Fruit fly (Drosophila melanogaster) whole organism, embryonic: Measurements from ENCODE around the gene ND-B17.

Source experiments
- BtbVII ChIP-seq: fragments of 200-800 bp; sonication (Bioruptor generic); optimal IDR thresholded peaks from 3 replicates; lab custom pipeline; 2017; ENCODE audit warnings: missing biosample characterization, mild to moderate bottlenecking, missing genetic modification characterization
- Bteb2 ChIP-seq: fragments of 200-800 bp; sonication (Bioruptor generic); optimal IDR thresholded peaks from 2 replicates; lab custom pipeline; 2016; ENCODE audit warnings: missing biosample characterization, missing genetic modification characterization
- CG11398 ChIP-seq: fragments of 200-800 bp; sonication (Bioruptor generic); optimal IDR thresholded peaks from 2 replicates; lab custom pipeline; 2016; ENCODE audit warnings: missing biosample characterization, missing genetic modification characterization
- CG12219 ChIP-seq: fragments of 200-800 bp; sonication (Bioruptor generic); optimal IDR thresholded peaks from 3 replicates; lab custom pipeline; 2018; ENCODE audit warnings: missing biosample characterization, mild to moderate bottlenecking, missing genetic modification characterization
- CG1233 ChIP-seq: fragments of 200-800 bp; sonication (Bioruptor generic); optimal IDR thresholded peaks from 4 replicates; lab custom pipeline; 2018; ENCODE audit warnings: missing biosample characterization, mild to moderate bottlenecking, missing genetic modification characterization
- CG12744 ChIP-seq: fragments of 200-800 bp; sonication (Bioruptor generic); optimal IDR thresholded peaks from 2 replicates; lab custom pipeline; 2016; ENCODE audit warnings: missing biosample characterization, missing genetic modification characterization
- CG14441 ChIP-seq: fragments of 200-800 bp; sonication (Bioruptor generic); IDR thresholded peaks from 2 replicates; pipeline ENCODE4 v1.3.6; 2022; ENCODE audit warnings: missing biosample characterization, missing genetic modification characterization
- CG2116 ChIP-seq: fragments of 200-800 bp; sonication (Bioruptor generic); optimal IDR thresholded peaks from 3 replicates; lab custom pipeline; 2018; ENCODE audit warnings: missing biosample characterization, mild to moderate bottlenecking, missing genetic modification characterization
- CG2202 ChIP-seq: fragments of 200-800 bp; sonication (Bioruptor generic); optimal IDR thresholded peaks from 2 replicates; lab custom pipeline; 2018; ENCODE audit warnings: missing biosample characterization, mild to moderate bottlenecking, missing genetic modification characterization
- CG34422 ChIP-seq: fragments of 200-800 bp; sonication (Bioruptor generic); IDR thresholded peaks from 3 replicates; pipeline ENCODE4 v1.3.6; 2022; ENCODE audit warnings: missing biosample characterization, missing genetic modification characterization
- CG3838 ChIP-seq: fragments of 200-800 bp; sonication (Bioruptor generic); optimal IDR thresholded peaks from 3 replicates; lab custom pipeline; 2016; ENCODE audit warnings: missing biosample characterization, missing genetic modification characterization
- CG3995 ChIP-seq: fragments of 200-800 bp; sonication (Bioruptor generic); optimal IDR thresholded peaks from 3 replicates; lab custom pipeline; 2016; ENCODE audit warnings: missing biosample characterization, missing genetic modification characterization
- CG42726 ChIP-seq: fragments of 200-800 bp; sonication (Bioruptor generic); IDR thresholded peaks from 2 replicates; pipeline ENCODE4 v1.3.6; 2022; ENCODE audit warnings: missing biosample characterization, missing genetic modification characterization; ENCODE audit not compliant: partially characterized antibody
- CG7745 ChIP-seq: fragments of 200-800 bp; sonication (Bioruptor generic); optimal IDR thresholded peaks from 2 replicates; lab custom pipeline; 2018; ENCODE audit warnings: missing biosample characterization, mild to moderate bottlenecking, missing genetic modification characterization, moderate library complexity
- CG9797 ChIP-seq: fragments of 200-800 bp; sonication (Bioruptor generic); optimal IDR thresholded peaks from 3 replicates; lab custom pipeline; 2018; ENCODE audit warnings: missing biosample characterization, mild to moderate bottlenecking, missing genetic modification characterization
- CG9876 ChIP-seq: fragments of 200-800 bp; sonication (Bioruptor generic); optimal IDR thresholded peaks from 2 replicates; lab custom pipeline; 2016; ENCODE audit warnings: missing biosample characterization, missing genetic modification characterization
- CTCF ChIP-seq: fragments of 200-800 bp; sonication (Bioruptor generic); optimal IDR thresholded peaks from 2 replicates; lab custom pipeline; 2017; ENCODE audit warnings: missing biosample characterization, mild to moderate bottlenecking, missing genetic modification characterization, moderate library complexity
- Deaf1 ChIP-seq: fragments of 200-800 bp; optimal IDR thresholded peaks from 3 replicates; lab custom pipeline; 2019; ENCODE audit warnings: missing biosample characterization, mild to moderate bottlenecking, missing genetic modification characterization, moderate library complexity
- Dp ChIP-seq: fragments of 200-800 bp; sonication (Bioruptor generic); optimal IDR thresholded peaks from 2 replicates; lab custom pipeline; 2018; ENCODE audit warnings: missing biosample characterization, mild to moderate bottlenecking, missing genetic modification characterization, moderate library complexity
- E2f2 ChIP-seq: fragments of 200-800 bp; sonication (Bioruptor generic); IDR thresholded peaks from 2 replicates; pipeline ENCODE4 v1.3.6; 2022; ENCODE audit warnings: missing biosample characterization, missing genetic modification characterization
- Fer2 ChIP-seq: fragments of 200-800 bp; sonication (Bioruptor generic); optimal IDR thresholded peaks from 2 replicates; lab custom pipeline; 2018; ENCODE audit warnings: missing biosample characterization, mild to moderate bottlenecking, missing genetic modification characterization, moderate library complexity
- Hsf ChIP-seq: fragments of 200-800 bp; sonication (Bioruptor generic); optimal IDR thresholded peaks from 3 replicates; lab custom pipeline; 2016; ENCODE audit warnings: missing biosample characterization, missing genetic modification characterization
- Jarid2 ChIP-seq: fragments of 200-800 bp; sonication (Bioruptor generic); optimal IDR thresholded peaks from 3 replicates; lab custom pipeline; 2017; ENCODE audit warnings: mild to moderate bottlenecking, missing biosample characterization, missing genetic modification reagents, missing genetic modification characterization
- MBD-R2 ChIP-seq: fragments of 200-800 bp; sonication (Bioruptor generic); IDR thresholded peaks from 2 replicates; pipeline ENCODE4 v1.3.6; 2022; ENCODE audit warnings: missing biosample characterization, missing genetic modification characterization
- Mes4 ChIP-seq: fragments of 200-800 bp; sonication (Bioruptor generic); optimal IDR thresholded peaks from 2 replicates; lab custom pipeline; 2016; ENCODE audit warnings: missing biosample characterization, missing genetic modification characterization
- Mrtf ChIP-seq: fragments of 200-800 bp; sonication (Bioruptor generic); IDR thresholded peaks from 3 replicates; pipeline ENCODE4 v1.3.6; 2022; ENCODE audit warnings: missing biosample characterization, missing genetic modification characterization
- NC2α ChIP-seq: fragments of 200-800 bp; sonication (Bioruptor generic); optimal IDR thresholded peaks from 2 replicates; lab custom pipeline; 2016; ENCODE audit warnings: missing biosample characterization, missing genetic modification characterization
- NFAT ChIP-seq: fragments of 200-800 bp; sonication (Bioruptor generic); IDR thresholded peaks from 2 replicates; pipeline ENCODE4 v1.3.6; 2022; ENCODE audit warnings: missing biosample characterization, missing genetic modification characterization
- Nf-YC ChIP-seq: fragments of 200-800 bp; optimal IDR thresholded peaks from 3 replicates; lab custom pipeline; 2019; ENCODE audit warnings: missing biosample characterization, mild to moderate bottlenecking, missing genetic modification characterization, moderate library complexity
- Ravus ChIP-seq: fragments of 200-800 bp; sonication (Bioruptor generic); IDR thresholded peaks from 2 replicates; pipeline ENCODE4 v1.3.6; 2022; ENCODE audit warnings: missing biosample characterization, missing genetic modification characterization
- Rfx ChIP-seq: fragments of 200-800 bp; sonication (Bioruptor generic); IDR thresholded peaks from 2 replicates; pipeline ENCODE4 v1.3.6; 2022; ENCODE audit warnings: missing biosample characterization, missing genetic modification characterization
- Sox100B ChIP-seq: fragments of 200-800 bp; sonication (Bioruptor generic); optimal IDR thresholded peaks from 3 replicates; lab custom pipeline; 2018; ENCODE audit warnings: missing biosample characterization, mild to moderate bottlenecking, missing genetic modification characterization
- ac ChIP-seq: fragments of 200-800 bp; sonication (Bioruptor generic); optimal IDR thresholded peaks from 3 replicates; lab custom pipeline; 2017; ENCODE audit warnings: missing biosample characterization, mild to moderate bottlenecking, missing genetic modification characterization
- amos ChIP-seq: fragments of 200-800 bp; sonication (Bioruptor generic); IDR thresholded peaks from 2 replicates; pipeline ENCODE4 v1.3.6; 2022; ENCODE audit warnings: missing biosample characterization, missing genetic modification characterization; ENCODE audit not compliant: partially characterized antibody
- az2 ChIP-seq: fragments of 200-800 bp; sonication (Bioruptor generic); optimal IDR thresholded peaks from 3 replicates; lab custom pipeline; 2016; ENCODE audit warnings: missing biosample characterization, missing genetic modification characterization
- bbx ChIP-seq: fragments of 200-800 bp; sonication (Bioruptor generic); IDR thresholded peaks from 2 replicates; pipeline ENCODE4 v1.3.6; 2022; ENCODE audit warnings: missing biosample characterization, missing genetic modification characterization; ENCODE audit not compliant: partially characterized antibody
- bsh ChIP-seq, 2 experiments: fragments of 200-800 bp; sonication (Bioruptor generic); optimal IDR thresholded peaks; 2 replicates each; lab custom pipeline; 2017 to 2018; ENCODE audit warnings: mild to moderate bottlenecking in 2 of 2, missing biosample characterization in 2 of 2, missing genetic modification characterization in 2 of 2, moderate library complexity in 1 of 2
- cad ChIP-seq: fragments of >200 bp; optimal IDR thresholded peaks from 2 replicates; lab custom pipeline; 2017; ENCODE audit warnings: missing biosample characterization, missing genetic modification characterization
- caup ChIP-seq: fragments of 200-800 bp; sonication (Bioruptor generic); optimal IDR thresholded peaks from 3 replicates; lab custom pipeline; 2017; ENCODE audit warnings: missing biosample characterization, mild to moderate bottlenecking, missing genetic modification characterization, moderate library complexity; ENCODE audit not compliant: severe bottlenecking
- cg ChIP-seq: fragments of 200-800 bp; sonication (Bioruptor generic); optimal IDR thresholded peaks from 3 replicates; lab custom pipeline; 2019; ENCODE audit warnings: missing biosample characterization, mild to moderate bottlenecking, missing genetic modification characterization, moderate library complexity
- cwo ChIP-seq: fragments of 200-800 bp; sonication (Bioruptor generic); optimal IDR thresholded peaks from 3 replicates; lab custom pipeline; 2017; ENCODE audit warnings: missing biosample characterization, missing genetic modification characterization, mild to moderate bottlenecking, moderate library complexity, missing genetic modification reagents
- dmrt11E ChIP-seq: fragments of 200-800 bp; sonication (Bioruptor generic); optimal IDR thresholded peaks from 3 replicates; lab custom pipeline; 2018; ENCODE audit warnings: missing biosample characterization, mild to moderate bottlenecking, missing genetic modification characterization, moderate library complexity
- ewg ChIP-seq: fragments of 200-800 bp; sonication (Bioruptor generic); optimal IDR thresholded peaks from 3 replicates; lab custom pipeline; 2017; ENCODE audit warnings: mild to moderate bottlenecking, missing biosample characterization, missing genetic modification reagents, missing genetic modification characterization
- jumu ChIP-seq: fragments of 200-800 bp; sonication (Bioruptor generic); optimal IDR thresholded peaks from 3 replicates; lab custom pipeline; 2016; ENCODE audit warnings: missing biosample characterization, missing genetic modification characterization
- knrl ChIP-seq: fragments of 200-800 bp; sonication (Bioruptor generic); IDR thresholded peaks from 3 replicates; pipeline ENCODE4 v1.3.6; 2022; ENCODE audit warnings: missing biosample characterization, missing genetic modification characterization; ENCODE audit not compliant: partially characterized antibody
- lbe ChIP-seq: fragments of 200-800 bp; sonication (Bioruptor generic); optimal IDR thresholded peaks from 2 replicates; lab custom pipeline; 2016; ENCODE audit warnings: missing biosample characterization, mild to moderate bottlenecking, missing genetic modification characterization
- nmo ChIP-seq: fragments of 200-800 bp; sonication (Bioruptor generic); optimal IDR thresholded peaks from 2 replicates; lab custom pipeline; 2018; ENCODE audit warnings: missing biosample characterization, mild to moderate bottlenecking, missing genetic modification characterization, moderate library complexity
- pho ChIP-seq: fragments of 200-800 bp; sonication (Bioruptor generic); optimal IDR thresholded peaks from 2 replicates; lab custom pipeline; 2016; ENCODE audit warnings: missing biosample characterization, missing genetic modification characterization
- schlank ChIP-seq: fragments of 200-800 bp; sonication (Bioruptor generic); optimal IDR thresholded peaks from 2 replicates; lab custom pipeline; 2018; ENCODE audit warnings: missing biosample characterization, mild to moderate bottlenecking, missing genetic modification characterization

ND-B17 gene

dm6 chr2L:15748261-15748553 is 2.7 kb downstream of the ND-B17 start (continued):
- no peak for TF ChIP-seq Bteb2 (GFP tag; lab: Kevin White, UChicago)
- no peak for TF ChIP-seq amos (GFP tag; lab: Robert Waterston, UW)
- TF ChIP-seq jumu (GFP tag; lab: Kevin White, UChicago), result no peak
- TF ChIP-seq E2f2 (GFP tag; lab: Robert Waterston, UW), result peak; percentile 45
- TF ChIP-seq CTCF (GFP tag; lab: Kevin White, UChicago), result peak; percentile 15
- no peak for TF ChIP-seq Nf-YC (tag; lab: Kevin White, UChicago)
- no peak for TF ChIP-seq Jarid2 (GFP tag; lab: Kevin White, UChicago)
- no peak for TF ChIP-seq CG7745
- no peak for TF ChIP-seq cad
- TF ChIP-seq CG12219 (GFP tag; lab: Kevin White, UChicago), result no peak
- TF ChIP-seq Mrtf (GFP tag; lab: Robert Waterston, UW), result no peak
- TF ChIP-seq ac (GFP tag; lab: Kevin White, UChicago), result no peak
- no peak for TF ChIP-seq BtbVII
- no peak for TF ChIP-seq lbe
- TF ChIP-seq CG1233 (GFP tag; lab: Kevin White, UChicago), result no peak
- TF ChIP-seq MBD-R2 (GFP tag; lab: Robert Waterston, UW), result no peak
- TF ChIP-seq Dp (GFP tag; lab: Kevin White, UChicago), result peak; percentile 56
- TF ChIP-seq nmo, result no peak
- TF ChIP-seq CG2116 (GFP tag; lab: Kevin White, UChicago), result no peak
- no peak for TF ChIP-seq Rfx
- TF ChIP-seq pho (GFP tag; lab: Kevin White, UChicago), result no peak
- TF ChIP-seq CG9876 (GFP tag; lab: Kevin White, UChicago), result no peak
- no peak for TF ChIP-seq ewg (GFP tag; lab: Kevin White, UChicago)

dm6 chr2L:15747394-15748260 is 3.3 kb downstream of the ND-B17 start, which contains the start of gene CycE:
Gene CycE (minus strand): TSS chr2L:15748150.
- TF ChIP-seq Sox100B (GFP tag; lab: Kevin White, UChicago) (no peak), bbx (GFP tag; lab: Robert Waterston, UW) (peak; percentile 63; the same call in 1 of the 2 replicates), caup (GFP tag; lab: Kevin White, UChicago) (no peak), bsh (GFP tag; optimal IDR thresholded peaks at IDR 0.05; lab: Kevin White, UChicago) (no peak), cg (peak; percentile 64), CG34422 (peak; percentile 93; the same call in 1 of the 3 replicates), dmrt11E (tag; lab: Kevin White, UChicago) (no peak), knrl (GFP tag; lab: Robert Waterston, UW) (no peak), schlank (tag; lab: Kevin White, UChicago) (no peak), NC2α (GFP tag; lab: Kevin White, UChicago) (no peak), CG42726 (GFP tag; lab: Robert Waterston, UW) (no peak), Ravus (GFP tag; lab: Robert Waterston, UW) (no peak), Fer2 (no peak), CG2202 (tag; lab: Kevin White, UChicago) (no peak), CG14441 (GFP tag; lab: Robert Waterston, UW) (no peak), CG11398 (GFP tag; lab: Kevin White, UChicago) (no peak), Dp (GFP tag; lab: Kevin White, UChicago) (peak; percentile 91), CG9797 (GFP tag; lab: Kevin White, UChicago) (peak; percentile 41), NFAT (no peak), cwo (GFP tag; lab: Kevin White, UChicago) (no peak), az2 (GFP tag; lab: Kevin White, UChicago) (no peak), Mes4 (GFP tag; lab: Kevin White, UChicago) (no peak), CG12744 (no peak), Hsf (no peak), CG3995 (GFP tag; lab: Kevin White, UChicago) (peak; percentile 81), Deaf1 (tag; lab: Kevin White, UChicago) (no peak), CG3838 (no peak)
